Worm (Caenorhabditis elegans): ENCODE results near the gene Y66D12A.3.

DNA sequence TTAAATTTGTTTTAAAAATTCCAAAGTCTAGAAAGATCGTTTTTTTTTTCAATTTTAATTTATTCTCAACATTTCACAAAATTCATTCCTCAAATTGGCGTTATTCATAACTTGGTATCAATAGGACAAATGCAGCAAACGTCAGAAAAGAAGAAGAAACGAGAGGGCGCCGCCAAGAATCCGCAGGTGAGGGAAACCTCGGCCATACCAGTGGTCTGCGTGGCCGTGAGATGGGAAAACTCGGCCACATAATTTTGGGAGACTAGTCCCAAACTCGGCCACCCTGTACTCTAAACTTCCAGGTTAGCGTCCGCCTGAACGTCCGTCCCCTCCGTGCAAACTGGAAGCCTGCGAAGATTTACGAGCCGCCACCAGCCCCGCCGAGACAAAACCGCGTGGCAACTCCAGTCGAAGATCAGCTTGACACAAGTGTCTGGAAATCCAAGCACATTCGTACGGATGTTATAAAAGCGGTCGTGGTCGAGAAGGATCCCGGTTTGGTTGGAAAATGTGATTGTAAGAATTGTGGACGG is 25.5 kb upstream of the Y66D12A.3 start, which contains the start of gene Y66D12A.11:
- TF ChIP-seq zip-8 (tag; optimal IDR thresholded peaks at IDR 0.05) (no peak), lin-13 (tag; optimal IDR thresholded peaks at IDR 0.05) (no peak), nhr-12 (tag; optimal IDR thresholded peaks at IDR 0.05) (no peak), elt-3 (tag; optimal IDR thresholded peaks at IDR 0.05) (no peak), unc-62 (GFP tag; optimal IDR thresholded peaks at IDR 0.05) (no peak), ceh-83 (GFP tag; optimal IDR thresholded peaks at IDR 0.05) (no peak), blmp-1 (tag; optimal IDR thresholded peaks at IDR 0.05) (no peak)

Measured in whole organism, mixed stage, embryonic.